Worm (Caenorhabditis elegans): ENCODE results near the gene oac-15.

The oac-15 gene

ce11 chrV:16232180-16232579 lies 22.4 kb upstream of the oac-15 start, which contains the start of gene gst-22:
Gene gst-22 (minus strand): TSS chrV:16232282.
- no peak for TF ChIP-seq him-1 (tag; optimal IDR thresholded peaks at IDR 0.05)
- no peak for TF ChIP-seq Y53G8AR.9 (GFP tag; conservative IDR thresholded peaks at IDR 0.05)
- TF ChIP-seq nhr-80 (tag; optimal IDR thresholded peaks at IDR 0.05), result peak; percentile 51

- TF ChIP-seq efl-1 (GFP tag; optimal IDR thresholded peaks at IDR 0.05) (no peak), madf-3 (GFP tag; IDR thresholded peaks at IDR 0.05) (no peak), ets-4 (GFP tag; optimal IDR thresholded peaks at IDR 0.05) (no peak), mel-28 (tag; optimal IDR thresholded peaks at IDR 0.05; ENCODE audit: borderline replicate concordance) (no peak), nhr-27 (tag; optimal IDR thresholded peaks at IDR 0.05) (no peak), ztf-28 (GFP tag; IDR thresholded peaks at IDR 0.05) (no peak), aptf-2 (GFP tag; conservative IDR thresholded peaks at IDR 0.05) (no peak), F37B4.10 (GFP tag; IDR thresholded peaks at IDR 0.05) (no peak)
These were observed 20.2 kb upstream of the oac-15 start, which contains the start of the genes F21H7.2 and F21H7.12 for ce11 chrV:16229896-16230295. Gene F21H7.2 (minus strand): TSS chrV:16229996. Gene F21H7.12 (plus strand): TSS chrV:16230165.

- TF ChIP-seq madf-8 (GFP tag; conservative IDR thresholded peaks at IDR 0.05) (no peak), nhr-27 (tag; optimal IDR thresholded peaks at IDR 0.05) (no peak), F37B4.10 (GFP tag; IDR thresholded peaks at IDR 0.05) (no peak), B0019.2 (GFP tag; conservative IDR thresholded peaks at IDR 0.05) (no peak), ztf-3 (GFP tag; optimal IDR thresholded peaks at IDR 0.05) (no peak), nhr-80 (tag; optimal IDR thresholded peaks at IDR 0.05) (no peak), somi-1 (GFP tag; optimal IDR thresholded peaks at IDR 0.05) (no peak), Y95B8A.8 (GFP tag; IDR thresholded peaks at IDR 0.05) (no peak), lir-1 (GFP tag; conservative IDR thresholded peaks at IDR 0.05) (no peak), fkh-3 (tag; optimal IDR thresholded peaks at IDR 0.05) (no peak)
These were observed 19.7 kb upstream of the oac-15 start for ce11 chrV:16229439-16229838.

DNA sequence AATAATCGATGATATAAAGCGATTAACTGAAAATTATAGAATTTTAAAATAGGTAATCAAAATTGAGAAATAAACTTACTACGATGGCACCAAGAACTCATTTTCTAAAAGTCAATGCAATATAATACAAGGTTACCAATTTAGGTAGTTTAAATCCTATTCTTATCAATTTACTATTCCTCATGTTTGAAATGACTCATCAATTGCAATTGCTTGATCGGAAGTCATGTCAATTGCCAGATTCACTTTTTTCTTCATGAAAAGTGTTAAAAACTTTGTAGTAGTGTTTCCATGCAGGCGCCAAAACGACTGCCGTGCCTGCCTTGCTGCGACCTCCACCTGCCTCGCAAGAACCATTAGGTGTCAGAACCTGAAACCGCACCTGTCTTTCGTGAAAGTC lies 16.8 kb upstream of the oac-15 start, which contains the start of gene F11A5.13:
F11A5.13 (minus strand) TSS at position 101 of the 400 bp plus-strand sequence.
- TF ChIP-seq aptf-2 (GFP tag; conservative IDR thresholded peaks at IDR 0.05), result no peak
- TF ChIP-seq nhr-90 (tag; optimal IDR thresholded peaks at IDR 0.05), result no peak
- no peak for TF ChIP-seq attf-6 (GFP tag; IDR thresholded peaks at IDR 0.05)
- no peak for TF ChIP-seq rec-8 (tag; optimal IDR thresholded peaks at IDR 0.05)
- TF ChIP-seq sea-2 (GFP tag; IDR thresholded peaks at IDR 0.05), result no peak
- no peak for TF ChIP-seq C06A6.2 (GFP tag; conservative IDR thresholded peaks at IDR 0.05)
- TF ChIP-seq F22D6.2 (tag; optimal IDR thresholded peaks at IDR 0.05), result no peak
- TF ChIP-seq B0035.1 (tag; optimal IDR thresholded peaks at IDR 0.05), result no peak
- no peak for TF ChIP-seq atf-7 (tag; optimal IDR thresholded peaks at IDR 0.05)
- no peak for TF ChIP-seq fkh-3 (tag; optimal IDR thresholded peaks at IDR 0.05)
- no peak for TF ChIP-seq unc-62 (GFP tag; optimal IDR thresholded peaks at IDR 0.05)
- no peak for TF ChIP-seq tlf-1 (GFP tag; optimal IDR thresholded peaks at IDR 0.05)

ce11 chrV:16225524-16226116 lies 15.9 kb upstream of the oac-15 start:
- TF ChIP-seq lsy-27 (tag; optimal IDR thresholded peaks at IDR 0.05; ENCODE audit: borderline replicate concordance, insufficient read depth) (peak; percentile 21), madf-8 (GFP tag; conservative IDR thresholded peaks at IDR 0.05) (0 out of 2 replicates have a peak, but pooled peaks have one; percentile 11), C17E4.6 (GFP tag; IDR thresholded peaks at IDR 0.05) (no peak), ceh-58 (GFP tag; IDR thresholded peaks at IDR 0.05) (0 out of 2 replicates have a peak, but pooled peaks have one; percentile 50), athp-1 (tag; optimal IDR thresholded peaks at IDR 0.05) (no peak), F23B12.7 (tag; optimal IDR thresholded peaks at IDR 0.05; ENCODE audit: insufficient read depth) (peak; percentile 52), F52B5.7 (tag; optimal IDR thresholded peaks at IDR 0.05) (no peak), xnd-1 (tag; optimal IDR thresholded peaks at IDR 0.05) (peak; percentile 24), dox-1 (GFP tag; IDR thresholded peaks at IDR 0.05) (peak; percentile 77), hsf-1 (GFP tag; IDR thresholded peaks at IDR 0.05) (no peak), lsl-1 (GFP tag; optimal IDR thresholded peaks at IDR 0.05) (peak; percentile 64), ztf-18 (tag; optimal IDR thresholded peaks at IDR 0.05) (peak; percentile 27), egrh-3 (GFP tag; IDR thresholded peaks at IDR 0.05) (0 out of 2 replicates have a peak, but pooled peaks have one; percentile 28), T07F8.4 (tag; optimal IDR thresholded peaks at IDR 0.05) (no peak), F33H1.4 (GFP tag; IDR thresholded peaks at IDR 0.05) (peak; percentile 14; the same call in 1 of the 2 replicates)
